Worm (Caenorhabditis elegans): ENCODE measurements around the gene cyp-13A4.
A peak's percentile ranks its signal among the peaks of the same experiment; 100 is the strongest.

The cyp-13A4 gene

DNA sequence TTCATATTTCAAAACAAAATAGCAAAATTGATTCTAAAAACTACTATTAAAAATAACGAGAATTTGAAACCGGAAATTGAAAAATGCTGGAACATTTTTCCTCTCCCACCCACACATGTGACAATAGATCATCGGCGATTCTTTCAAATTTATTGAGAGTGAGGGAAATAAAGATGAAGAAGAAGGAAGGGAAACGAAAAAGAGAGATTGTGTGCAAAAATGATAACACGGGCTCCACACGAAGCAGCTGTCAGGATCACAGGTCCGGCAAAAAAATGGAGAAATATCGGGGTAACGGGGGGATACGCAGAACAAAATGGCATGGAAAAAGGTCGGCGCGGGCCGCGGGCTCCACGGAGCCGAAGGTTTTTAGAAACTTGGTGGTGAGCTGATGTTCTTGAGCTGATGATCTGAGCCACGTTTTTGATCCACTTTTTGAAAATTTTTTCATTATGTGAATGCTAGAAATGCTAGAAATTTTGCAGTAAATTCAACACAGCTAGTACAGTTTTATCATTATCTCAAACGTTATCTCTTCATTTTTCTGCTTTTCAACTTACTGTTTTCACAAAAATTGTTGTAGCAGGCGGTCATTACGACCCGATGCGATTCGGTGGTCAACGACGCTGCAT, 39.8 kb downstream of the cyp-13A4 start, which contains the start of gene shk-1 (continued):
- TF ChIP-seq mab-5 (tag; optimal IDR thresholded peaks at IDR 0.05), result no peak
- no peak for TF ChIP-seq fos-1 (tag; optimal IDR thresholded peaks at IDR 0.05)
- TF ChIP-seq lin-11 (tag; optimal IDR thresholded peaks at IDR 0.05), result no peak
- TF ChIP-seq nhr-129 (tag; optimal IDR thresholded peaks at IDR 0.05), result peak; percentile 33
- no peak for TF ChIP-seq nhr-11 (tag; optimal IDR thresholded peaks at IDR 0.05)
- TF ChIP-seq ZK546.5 (tag; optimal IDR thresholded peaks at IDR 0.05), result no peak

DNA sequence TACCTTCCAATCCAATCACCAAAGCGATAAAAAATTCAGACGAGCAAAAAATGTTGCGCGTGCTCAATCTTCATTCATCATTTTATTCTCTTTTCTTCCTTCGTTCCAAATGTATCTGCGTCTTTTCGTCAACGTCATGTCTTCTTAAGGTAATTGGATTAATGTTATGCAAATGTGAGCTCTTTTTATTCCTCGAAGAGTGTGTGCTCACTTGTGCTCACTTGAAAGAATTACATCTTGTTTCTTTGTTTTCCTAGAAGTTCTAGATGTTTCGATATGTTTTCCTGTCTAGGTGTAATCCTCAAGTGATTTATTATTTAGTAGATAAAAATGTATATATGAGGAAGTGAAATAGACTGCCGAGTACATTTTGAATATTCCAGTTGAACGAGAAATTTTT, 42.1 kb downstream of the cyp-13A4 start:
- TF ChIP-seq mab-5 (tag; optimal IDR thresholded peaks at IDR 0.05) (peak; percentile 38), nhr-10 (tag; optimal IDR thresholded peaks at IDR 0.05) (no peak), dmd-4 (tag; optimal IDR thresholded peaks at IDR 0.05) (no peak), lsy-2 (tag; optimal IDR thresholded peaks at IDR 0.05) (peak in 1 of 2 experiments; percentile 13), unc-55 (GFP tag; optimal IDR thresholded peaks at IDR 0.05) (peak; percentile 40), ceh-16 (tag; optimal IDR thresholded peaks at IDR 0.05) (no peak)

DNA sequence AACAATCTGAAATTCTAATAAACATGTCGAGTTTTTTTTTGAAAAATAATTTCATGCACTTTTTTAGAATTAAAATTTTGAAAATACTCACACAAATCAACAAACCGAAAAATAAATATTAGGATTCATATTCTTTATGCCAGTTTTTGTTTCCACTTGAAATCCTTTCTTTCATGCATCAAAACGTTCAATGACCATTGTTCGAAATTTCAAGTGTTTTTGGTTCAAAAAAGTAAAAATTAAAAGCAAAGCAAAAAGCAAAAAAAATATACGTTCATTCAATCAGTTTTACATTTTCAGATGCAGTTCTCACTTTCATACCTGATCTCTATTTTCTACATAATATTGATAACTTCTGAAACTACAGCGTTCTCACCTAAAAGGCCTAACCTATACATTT, 43.8 kb downstream of the cyp-13A4 start, which contains the start of gene ZK1321.1:
Gene ZK1321.1 (plus strand): TSS at position 301 of the 400 bp plus-strand sequence.
- TF ChIP-seq unc-55 (GFP tag; optimal IDR thresholded peaks at IDR 0.05) (no peak), unc-62 (GFP tag; optimal IDR thresholded peaks at IDR 0.05) (no peak), peb-1 (tag; optimal IDR thresholded peaks at IDR 0.05) (no peak), ztf-4 (tag; optimal IDR thresholded peaks at IDR 0.05) (no peak), ama-1 (optimal IDR thresholded peaks at IDR 0.05) (no peak), unc-39 (tag; optimal IDR thresholded peaks at IDR 0.05) (no peak), nhr-12 (tag; optimal IDR thresholded peaks at IDR 0.05) (no peak), fos-1 (tag; optimal IDR thresholded peaks at IDR 0.05) (no peak), nhr-6 (tag; optimal IDR thresholded peaks at IDR 0.05) (no peak), sem-4 (tag; optimal IDR thresholded peaks at IDR 0.05) (no peak), ztf-1 (GFP tag; conservative IDR thresholded peaks at IDR 0.05) (no peak), C34F6.9 (tag; optimal IDR thresholded peaks at IDR 0.05) (no peak), alr-1 (tag; optimal IDR thresholded peaks at IDR 0.05) (no peak), mbf-1 (tag; optimal IDR thresholded peaks at IDR 0.05) (no peak), blmp-1 (tag; optimal IDR thresholded peaks at IDR 0.05; ENCODE audit: insufficient read depth) (no peak), skn-1 (tag; optimal IDR thresholded peaks at IDR 0.05) (no peak), lin-39 (tag; optimal IDR thresholded peaks at IDR 0.05) (no peak), snpc-4 (tag; optimal IDR thresholded peaks at IDR 0.05) (no peak), egl-27 (tag; optimal IDR thresholded peaks at IDR 0.05) (no peak)

DNA sequence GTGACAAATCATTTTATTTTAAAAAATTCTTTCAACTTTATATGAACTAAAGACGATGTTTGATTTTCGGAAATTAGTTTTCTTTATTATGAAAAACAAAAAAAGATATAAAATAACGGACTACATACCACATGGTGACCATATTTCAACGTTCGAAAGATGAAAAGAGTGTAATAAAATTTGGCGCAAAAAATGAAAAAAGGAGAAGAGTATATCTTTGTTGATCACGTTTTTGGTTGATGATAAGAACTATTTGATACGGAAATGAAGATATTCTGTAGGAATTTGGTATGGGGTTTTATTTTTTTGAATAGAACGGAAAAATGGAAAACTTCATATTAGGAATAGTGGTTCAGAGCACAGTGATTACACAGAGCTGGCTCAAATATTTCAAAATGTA, 44.5 kb downstream of the cyp-13A4 start, which contains the start of gene Y53C12B.7:
Gene Y53C12B.7 (minus strand): TSS at position 163 of the 400 bp plus-strand sequence.
- TF ChIP-seq lin-39 (tag; optimal IDR thresholded peaks at IDR 0.05) (no peak), zag-1 (tag; optimal IDR thresholded peaks at IDR 0.05) (no peak), unc-62 (GFP tag; optimal IDR thresholded peaks at IDR 0.05) (no peak), mab-5 (tag; optimal IDR thresholded peaks at IDR 0.05) (no peak), lin-13 (GFP tag; optimal IDR thresholded peaks at IDR 0.05) (no peak), sma-9 (GFP tag; optimal IDR thresholded peaks at IDR 0.05) (peak; percentile 36), sma-9 (tag; optimal IDR thresholded peaks at IDR 0.05) (no peak), nhr-11 (tag; optimal IDR thresholded peaks at IDR 0.05) (no peak), gmeb-1 (tag; optimal IDR thresholded peaks at IDR 0.05) (no peak), dmd-4 (tag; optimal IDR thresholded peaks at IDR 0.05) (no peak), crh-2 (tag; optimal IDR thresholded peaks at IDR 0.05) (no peak), unc-55 (GFP tag; optimal IDR thresholded peaks at IDR 0.05) (no peak), blmp-1 (tag; optimal IDR thresholded peaks at IDR 0.05; ENCODE audit: insufficient read depth) (peak; percentile 17), lsy-2 (tag; optimal IDR thresholded peaks at IDR 0.05) (no peak), nhr-23 (tag; optimal IDR thresholded peaks at IDR 0.05) (no peak), unc-39 (tag; optimal IDR thresholded peaks at IDR 0.05) (no peak), lin-11 (tag; optimal IDR thresholded peaks at IDR 0.05) (no peak)

DNA sequence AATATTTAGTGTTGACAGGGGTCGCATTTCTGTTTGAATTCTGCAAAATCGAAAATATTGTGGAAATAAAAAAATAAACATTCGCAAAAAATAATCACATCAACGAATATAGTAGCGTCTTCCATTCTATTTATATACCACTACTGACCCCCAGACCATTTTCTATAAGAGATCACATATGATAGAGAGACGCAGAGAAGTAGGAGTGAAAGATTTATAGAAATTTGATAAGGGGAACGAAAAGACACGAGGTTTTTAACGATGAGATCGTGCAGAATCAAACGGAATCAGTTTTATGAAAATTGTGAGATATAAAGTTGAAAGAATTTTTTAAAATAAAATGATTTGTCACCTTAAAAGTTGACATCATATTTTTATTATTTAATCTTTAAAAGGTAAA, 45.3 kb downstream of the cyp-13A4 start:
- TF ChIP-seq sma-9 (GFP tag; optimal IDR thresholded peaks at IDR 0.05) (peak; percentile 85), sma-9 (tag; optimal IDR thresholded peaks at IDR 0.05) (no peak), lsy-2 (tag; optimal IDR thresholded peaks at IDR 0.05) (peak in 1 of 2 experiments; percentile 8), unc-62 (GFP tag; optimal IDR thresholded peaks at IDR 0.05) (no peak), nhr-25 (tag; optimal IDR thresholded peaks at IDR 0.05) (peak; percentile 46), mdl-1 (tag; optimal IDR thresholded peaks at IDR 0.05) (peak in 1 of 2 experiments; percentile 4), dmd-4 (tag; optimal IDR thresholded peaks at IDR 0.05) (no peak), sma-3 (GFP tag; optimal IDR thresholded peaks at IDR 0.05) (peak; percentile 33), nhr-21 (tag; optimal IDR thresholded peaks at IDR 0.05) (peak; percentile 50)

Data from whole organism, L2 larva.